Worm (Caenorhabditis elegans) whole organism, L4 larva: ENCODE measurements around the gene R07E5.6.
A peak's percentile ranks its signal among the peaks of the same experiment; 100 is the strongest.

Experiments used
- Y75B8A.6 ChIP-seq: fragments of 200-800 bp; sonication (Bioruptor generic); IDR thresholded peaks from 2 replicates; pipeline ENCODE4 v1.3.6; 2022; ENCODE audit warnings: missing genetic modification reagents, missing genetic modification characterization, missing compliant biosample characterization
- ZK546.5 ChIP-seq, 2 experiments: sonication (generic microtip); optimal IDR thresholded peaks; 2 replicates each; lab custom pipeline; 2017; ENCODE audit warnings: missing biosample characterization in 2 of 2, missing genetic modification characterization in 2 of 2
- aha-1 ChIP-seq: fragments of 150-350 bp; peaks from one replicate; lab custom pipeline; 2014; ENCODE audit warnings: missing biosample characterization, missing genetic modification characterization
- ama-1 ChIP-seq: fragments of 150-350 bp; optimal IDR thresholded peaks from 2 replicates; lab custom pipeline; 2014; ENCODE audit warnings: inconsistent platforms, mixed read lengths
- ceh-28 ChIP-seq: fragments of 150-350 bp; optimal IDR thresholded peaks from 2 replicates; lab custom pipeline; 2014; ENCODE audit warnings: missing biosample characterization, missing genetic modification reagents, missing genetic modification characterization
- ceh-32 ChIP-seq: sonication (generic microtip); optimal IDR thresholded peaks from 2 replicates; lab custom pipeline; 2016; ENCODE audit warnings: mild to moderate bottlenecking, missing genetic modification characterization, missing compliant biosample characterization; ENCODE audit not compliant: poor library complexity
- ceh-44 ChIP-seq: fragments of 200-800 bp; sonication (Bioruptor generic); IDR thresholded peaks from 2 replicates; pipeline ENCODE4 v1.3.6; 2022; ENCODE audit warnings: missing genetic modification reagents, missing genetic modification characterization, missing compliant biosample characterization
- ceh-62 ChIP-seq: sonication (generic microtip); optimal IDR thresholded peaks from 2 replicates; lab custom pipeline; 2017; ENCODE audit warnings: missing biosample characterization, missing genetic modification characterization
- ces-1 ChIP-seq: fragments of 150-350 bp; sonication (generic microtip); optimal IDR thresholded peaks from 4 replicates; lab custom pipeline; 2014; ENCODE audit warnings: missing biosample characterization, missing genetic modification reagents, missing genetic modification characterization
- ctbp-1 ChIP-seq: fragments of 200-800 bp; sonication (Bioruptor generic); IDR thresholded peaks from 2 replicates; pipeline ENCODE4 v1.3.6; 2022; ENCODE audit warnings: missing genetic modification reagents, missing genetic modification characterization, missing compliant biosample characterization
- daf-16 ChIP-seq, 3 experiments: sonication (generic microtip); optimal IDR thresholded peaks; 2 replicates each; lab custom pipeline; 2016 to 2017; ENCODE audit warnings: missing genetic modification characterization in 3 of 3, missing genetic modification reagents in 3 of 3, mild to moderate bottlenecking in 2 of 3, missing compliant biosample characterization in 2 of 3, missing biosample characterization in 1 of 3, moderate library complexity in 1 of 3
- dpl-1 ChIP-seq: fragments of 150-350 bp; optimal IDR thresholded peaks from 2 replicates; lab custom pipeline; 2014; ENCODE audit warnings: missing biosample characterization, missing genetic modification reagents, missing genetic modification characterization
- egl-43 ChIP-seq: fragments of 200-800 bp; sonication (Bioruptor generic); IDR thresholded peaks from 2 replicates; pipeline ENCODE4 v1.3.6; 2022; ENCODE audit warnings: missing genetic modification reagents, missing genetic modification characterization, missing compliant biosample characterization
- hmg-1.1 ChIP-seq: fragments of 200-800 bp; sonication (Bioruptor generic); IDR thresholded peaks from 2 replicates; pipeline ENCODE4 v1.3.6; 2022; ENCODE audit warnings: missing genetic modification reagents, missing genetic modification characterization, missing compliant biosample characterization
- lim-7 ChIP-seq: fragments of 200-800 bp; sonication (Bioruptor generic); IDR thresholded peaks from 2 replicates; pipeline ENCODE4 v1.3.6; 2022; ENCODE audit warnings: missing genetic modification characterization, missing compliant biosample characterization
- lin-13 ChIP-seq: fragments of 150-350 bp; optimal IDR thresholded peaks from 2 replicates; lab custom pipeline; 2014; ENCODE audit warnings: missing biosample characterization, missing genetic modification reagents, missing genetic modification characterization
- lin-29 ChIP-seq: fragments of 200-800 bp; sonication (Bioruptor generic); IDR thresholded peaks from 2 replicates; pipeline ENCODE4 v1.3.6; 2022; ENCODE audit warnings: missing genetic modification reagents, missing genetic modification characterization, missing compliant biosample characterization
- lin-38 ChIP-seq: fragments of 200-800 bp; sonication (Bioruptor generic); IDR thresholded peaks from 2 replicates; pipeline ENCODE4 v1.3.6; 2022; ENCODE audit warnings: missing genetic modification reagents, missing genetic modification characterization, missing compliant biosample characterization
- madf-5 ChIP-seq, 2 experiments: fragments of 200-800 bp; sonication (Bioruptor generic); IDR thresholded peaks; 2 replicates each; pipeline ENCODE4 v1.3.6; 2022; ENCODE audit warnings: missing compliant biosample characterization in 2 of 2, missing genetic modification characterization in 2 of 2
- madf-9 ChIP-seq: fragments of 200-800 bp; sonication (Bioruptor generic); conservative IDR thresholded peaks from 2 replicates; pipeline ENCODE4 v1.3.6; 2022; ENCODE audit warnings: missing genetic modification reagents, missing genetic modification characterization, missing compliant biosample characterization
- mdl-1 ChIP-seq, 2 experiments: fragments of 150-350 bp in 1 of 2; sonication (generic microtip) in 1 of 2; optimal IDR thresholded peaks; 2 replicates each; lab custom pipeline; 2014 to 2017; ENCODE audit warnings: missing biosample characterization in 2 of 2, missing genetic modification characterization in 2 of 2
- mep-1 ChIP-seq: fragments of 150-350 bp; sonication (generic microtip); optimal IDR thresholded peaks from 3 replicates; lab custom pipeline; 2014; ENCODE audit warnings: missing biosample characterization, missing genetic modification characterization
- nhr-102 ChIP-seq: sonication (generic microtip); optimal IDR thresholded peaks from 2 replicates; lab custom pipeline; 2016; ENCODE audit warnings: mild to moderate bottlenecking, missing genetic modification characterization, moderate library complexity, missing compliant biosample characterization
- nhr-237 ChIP-seq: sonication (generic microtip); optimal IDR thresholded peaks from 2 replicates; lab custom pipeline; 2017; ENCODE audit warnings: missing biosample characterization, missing genetic modification characterization
- nhr-25 ChIP-seq: sonication (generic microtip); optimal IDR thresholded peaks from 2 replicates; lab custom pipeline; 2017; ENCODE audit warnings: missing genetic modification characterization, mild to moderate bottlenecking, missing compliant biosample characterization, antibody characterized with exemption, moderate library complexity, borderline replicate concordance; ENCODE audit not compliant: insufficient read depth
- nhr-28 ChIP-seq: fragments of 150-350 bp; optimal IDR thresholded peaks from 2 replicates; lab custom pipeline; 2014; ENCODE audit warnings: missing biosample characterization, missing genetic modification characterization
- nhr-42 ChIP-seq: fragments of 200-800 bp; sonication (Bioruptor generic); IDR thresholded peaks from 2 replicates; pipeline ENCODE4 v1.3.6; 2022; ENCODE audit warnings: missing genetic modification characterization, missing compliant biosample characterization
- nhr-48 ChIP-seq: sonication (generic microtip); optimal IDR thresholded peaks from 2 replicates; lab custom pipeline; 2016; ENCODE audit warnings: mild to moderate bottlenecking, missing genetic modification characterization, missing compliant biosample characterization
- nhr-76 ChIP-seq: fragments of 150-350 bp; optimal IDR thresholded peaks from 2 replicates; lab custom pipeline; 2014; ENCODE audit warnings: missing biosample characterization, missing genetic modification characterization
- nhr-77 ChIP-seq: fragments of 150-350 bp; optimal IDR thresholded peaks from 2 replicates; lab custom pipeline; 2014; ENCODE audit warnings: missing biosample characterization, missing genetic modification characterization
- pqm-1 ChIP-seq: sonication (generic microtip); optimal IDR thresholded peaks from 2 replicates; lab custom pipeline; 2017; ENCODE audit warnings: missing biosample characterization, missing genetic modification characterization
- saeg-2 ChIP-seq: fragments of 200-800 bp; sonication (Bioruptor generic); IDR thresholded peaks from 2 replicates; pipeline ENCODE4 v1.3.6; 2022; ENCODE audit warnings: missing genetic modification reagents, missing genetic modification characterization, missing compliant biosample characterization
- sdz-12 ChIP-seq: fragments of 200-800 bp; sonication (Bioruptor generic); optimal IDR thresholded peaks from 2 replicates; lab custom pipeline; 2018; ENCODE audit warnings: mild to moderate bottlenecking, missing genetic modification characterization, missing compliant biosample characterization
- skn-1 ChIP-seq: fragments of 150-350 bp; optimal IDR thresholded peaks from 2 replicates; lab custom pipeline; 2014; ENCODE audit warnings: missing biosample characterization, missing genetic modification characterization
- snpc-1.2 ChIP-seq: fragments of 200-800 bp; sonication (Bioruptor generic); IDR thresholded peaks from 2 replicates; pipeline ENCODE4 v1.3.6; 2022; ENCODE audit warnings: missing genetic modification reagents, missing genetic modification characterization, missing compliant biosample characterization
- spr-1 ChIP-seq: sonication (generic microtip); optimal IDR thresholded peaks from 2 replicates; lab custom pipeline; 2016; ENCODE audit warnings: mild to moderate bottlenecking, missing genetic modification characterization, missing compliant biosample characterization
- tra-1 ChIP-seq: fragments of 200-800 bp; sonication (Bioruptor generic); IDR thresholded peaks from 2 replicates; pipeline ENCODE4 v1.3.6; 2022; ENCODE audit warnings: missing genetic modification reagents, missing genetic modification characterization, missing compliant biosample characterization
- unc-39 ChIP-seq: sonication (generic microtip); optimal IDR thresholded peaks from 2 replicates; lab custom pipeline; 2017; ENCODE audit warnings: missing biosample characterization, missing genetic modification characterization
- unc-62 ChIP-seq, 3 experiments: fragments of 150-350 bp in 1 of 3; sonication (generic microtip); optimal IDR thresholded peaks in 2 of 3; peaks in 1 of 3; 1 replicate in 1 of 3; 2 replicates in 2 of 3; lab custom pipeline; 2014 to 2017; ENCODE audit warnings: missing biosample characterization in 3 of 3, missing genetic modification characterization in 3 of 3, missing genetic modification reagents in 3 of 3, missing genotype in 1 of 3
- vab-7 ChIP-seq: fragments of 200-800 bp; sonication (Bioruptor generic); IDR thresholded peaks from 2 replicates; pipeline ENCODE4 v1.3.6; 2022; ENCODE audit warnings: missing genetic modification reagents, missing genetic modification characterization, missing compliant biosample characterization
- zag-1 ChIP-seq: fragments of 150-350 bp; optimal IDR thresholded peaks from 2 replicates; lab custom pipeline; 2014; ENCODE audit warnings: missing biosample characterization, missing genetic modification characterization
- zfp-3 ChIP-seq: fragments of 200-800 bp; sonication (Bioruptor generic); conservative IDR thresholded peaks from 2 replicates; pipeline ENCODE4 v1.3.6; 2022; ENCODE audit warnings: missing genetic modification reagents, missing genetic modification characterization, missing compliant biosample characterization
- zip-11 ChIP-seq: fragments of 200-800 bp; sonication (Bioruptor generic); IDR thresholded peaks from 2 replicates; pipeline ENCODE4 v1.3.6; 2022; ENCODE audit warnings: missing genetic modification characterization, missing compliant biosample characterization

R07E5.6 gene

DNA sequence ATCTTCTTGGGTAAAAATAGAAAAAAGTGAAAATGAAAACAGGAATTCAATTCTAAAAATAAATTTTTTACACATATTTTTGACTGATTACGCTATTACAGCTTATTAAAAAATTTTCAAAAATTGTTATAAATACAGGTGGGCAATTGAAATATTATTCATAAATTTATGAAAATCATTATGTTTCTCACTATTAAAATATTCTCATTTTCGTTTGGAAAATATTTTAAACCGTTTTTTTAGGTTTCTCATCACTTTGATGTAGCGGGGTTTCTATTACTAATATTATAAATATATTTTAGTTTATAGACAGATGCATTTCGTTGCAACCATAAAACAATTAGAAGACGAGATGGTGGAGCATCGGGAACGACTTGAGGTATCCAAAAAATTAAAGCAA, 1.4 kb upstream of the R07E5.6 start, which contains the start of gene R07E5.5:
Gene R07E5.5, plus strand, starts transcription at position 301 of the 400 bp plus-strand sequence.
- no peak for TF ChIP-seq vab-7 (GFP tag; lab: Robert Waterston, UW)
- TF ChIP-seq nhr-42 (GFP tag; lab: Robert Waterston, UW), result no peak
- TF ChIP-seq nhr-76 (tag; lab: Kevin White, UChicago), result no peak
- TF ChIP-seq nhr-237 (tag; lab: Kevin White, UChicago), result no peak
- TF ChIP-seq zfp-3 (GFP tag; lab: Robert Waterston, UW), result no peak
- TF ChIP-seq Y75B8A.6, result no peak
- TF ChIP-seq ceh-44 (GFP tag; lab: Robert Waterston, UW), result no peak
- TF ChIP-seq pqm-1, result no peak
- no peak for TF ChIP-seq ceh-62 (tag; lab: Kevin White, UChicago)
- no peak for TF ChIP-seq ces-1 (GFP tag; lab: Kevin White, UChicago)
- no peak for TF ChIP-seq madf-5 (GFP tag; IDR thresholded peaks at IDR 0.05; lab: Robert Waterston, UW)
- TF ChIP-seq zag-1 (tag; lab: Kevin White, UChicago), result no peak
- TF ChIP-seq tra-1 (GFP tag; lab: Robert Waterston, UW), result no peak
- no peak for TF ChIP-seq daf-16 (GFP tag; optimal IDR thresholded peaks at IDR 0.05; lab: Kevin White, UChicago)
- no peak for TF ChIP-seq daf-16 (tag; optimal IDR thresholded peaks at IDR 0.05; lab: Kevin White, UChicago)
- TF ChIP-seq lim-7 (GFP tag; lab: Robert Waterston, UW), result no peak
- TF ChIP-seq zip-11 (GFP tag; lab: Robert Waterston, UW), result no peak
- no peak for TF ChIP-seq unc-62 (GFP tag; optimal IDR thresholded peaks at IDR 0.05 in 1 of 2; lab: Kevin White, UChicago)
- no peak for TF ChIP-seq unc-62 (tag; optimal IDR thresholded peaks at IDR 0.05; lab: Kevin White, UChicago)
- TF ChIP-seq mep-1, result no peak

DNA sequence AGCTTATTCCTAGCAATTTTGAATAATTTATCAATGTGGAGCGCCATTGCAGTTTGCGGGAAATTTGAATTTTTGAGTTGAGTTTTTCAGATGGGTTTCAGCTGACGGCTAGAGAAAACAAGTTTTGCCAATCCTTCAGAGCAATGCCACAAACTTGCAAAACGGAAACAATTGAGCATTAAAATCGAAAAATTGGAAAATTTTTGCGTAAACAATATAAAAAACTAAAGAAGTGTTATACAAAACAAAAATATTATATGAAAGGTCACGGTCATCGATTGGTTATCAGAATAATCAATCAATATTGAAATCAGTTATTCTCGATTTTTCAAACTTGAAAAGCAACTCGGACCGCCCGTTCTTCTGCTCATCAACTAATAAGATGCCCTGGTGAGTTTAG, 2.6 kb downstream of the R07E5.6 start, which contains the start of gene R07E5.15:
Gene R07E5.15, plus strand, starts transcription at position 301 of the 400 bp plus-strand sequence.
- TF ChIP-seq egl-43 (GFP tag; lab: Robert Waterston, UW) (no peak), sdz-12 (GFP tag; lab: Kevin White, UChicago) (no peak), ama-1 (no peak), nhr-25 (tag; lab: Kevin White, UChicago) (no peak), skn-1 (tag; lab: Kevin White, UChicago) (no peak), dpl-1 (no peak), nhr-77 (tag; lab: Kevin White, UChicago) (no peak), saeg-2 (GFP tag; lab: Robert Waterston, UW) (no peak), lin-13 (GFP tag; lab: Kevin White, UChicago) (no peak), lin-29 (no peak), hmg-1.1 (no peak), nhr-48 (no peak), snpc-1.2 (GFP tag; lab: Robert Waterston, UW) (no peak), nhr-102 (no peak), nhr-28 (tag; lab: Kevin White, UChicago) (no peak), nhr-76 (tag; lab: Kevin White, UChicago) (no peak), unc-39 (tag; lab: Kevin White, UChicago) (no peak), ces-1 (GFP tag; lab: Kevin White, UChicago) (no peak), lin-38 (GFP tag; lab: Robert Waterston, UW) (no peak), ceh-32 (tag; lab: Kevin White, UChicago) (no peak)

DNA sequence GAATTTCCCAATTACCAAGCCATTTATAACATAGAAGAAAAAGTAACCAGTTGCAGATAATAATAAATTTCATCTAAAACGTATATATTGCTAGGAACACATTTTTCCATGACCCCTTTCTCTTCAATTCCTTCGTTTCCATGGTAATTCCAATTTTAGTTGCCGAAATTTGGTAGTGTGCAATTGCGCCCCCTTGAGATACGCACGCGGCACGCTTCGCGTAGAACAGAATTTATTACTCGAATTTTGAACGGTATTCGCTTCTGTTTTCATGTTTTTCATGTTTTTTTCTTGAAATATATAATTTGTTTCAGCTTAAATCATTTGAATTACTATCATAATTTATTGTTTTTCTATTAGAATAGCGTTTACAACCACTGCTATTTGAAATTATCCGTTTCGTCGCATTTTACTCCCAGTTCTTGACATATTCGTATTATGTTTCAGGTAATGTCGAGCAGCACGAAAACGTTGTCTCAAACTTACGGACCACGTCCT, 5.8 kb downstream of the R07E5.6 start, which contains the start of the genes R07E5.17 and snfc-5:
Gene R07E5.17, minus strand, starts transcription at position 98 of the 498 bp plus-strand sequence.
Gene snfc-5, plus strand, starts transcription at position 448 of the 498 bp plus-strand sequence.
- TF ChIP-seq ctbp-1 (GFP tag; lab: Robert Waterston, UW) (no peak), spr-1 (tag; lab: Kevin White, UChicago) (no peak), daf-16 (GFP tag; optimal IDR thresholded peaks at IDR 0.05; lab: Kevin White, UChicago) (no peak), daf-16 (tag; optimal IDR thresholded peaks at IDR 0.05; lab: Kevin White, UChicago) (no peak), dpl-1 (peak; percentile 47), ZK546.5 (tag; optimal IDR thresholded peaks at IDR 0.05; lab: Kevin White, UChicago) (no peak), nhr-77 (tag; lab: Kevin White, UChicago) (peak; percentile 46), lin-38 (GFP tag; lab: Robert Waterston, UW) (peak; percentile 82), pqm-1 (peak; percentile 25), aha-1 (no peak), nhr-42 (GFP tag; lab: Robert Waterston, UW) (no peak), mdl-1 (tag; optimal IDR thresholded peaks at IDR 0.05; lab: Kevin White, UChicago) (peak in 1 of 2 experiments; percentile 21), ceh-28 (no peak), madf-9 (GFP tag; lab: Robert Waterston, UW) (no peak)
